Fruit fly (Drosophila melanogaster): ENCODE data around the gene CG7742.
A peak's percentile ranks its signal among the peaks of the same experiment; 100 is the strongest.

- peak; percentile 62 for TF ChIP-seq Pif1A (GFP tag; optimal IDR thresholded peaks at IDR 0.05)
- peak; percentile 55 for TF ChIP-seq fd96Ca (GFP tag; IDR thresholded peaks at IDR 0.05)
- TF ChIP-seq EcR (GFP tag; optimal IDR thresholded peaks at IDR 0.05): peak; percentile 61
- TF ChIP-seq Snoo (tag; optimal IDR thresholded peaks at IDR 0.05): peak; percentile 34
- no peak for TF ChIP-seq CG17806 (tag; optimal IDR thresholded peaks at IDR 0.05)
- TF ChIP-seq CG13204 (GFP tag; optimal IDR thresholded peaks at IDR 0.05): peak; percentile 9
- peak; percentile 51; the same call in 1 of the 2 replicates for TF ChIP-seq CG32121 (GFP tag; IDR thresholded peaks at IDR 0.05)
- TF ChIP-seq CG12605 (GFP tag; IDR thresholded peaks at IDR 0.05): peak; percentile 86
- no peak for TF ChIP-seq CG8301 (tag; optimal IDR thresholded peaks at IDR 0.05)
- TF ChIP-seq CG9948 (tag; optimal IDR thresholded peaks at IDR 0.05): no peak
- TF ChIP-seq CG10348 (GFP tag; IDR thresholded peaks at IDR 0.05): no peak
- peak; percentile 21 for TF ChIP-seq CG15710 (tag; optimal IDR thresholded peaks at IDR 0.05)
- TF ChIP-seq gl (tag; optimal IDR thresholded peaks at IDR 0.05): peak; percentile 38
- no peak for TF ChIP-seq rn (GFP tag; IDR thresholded peaks at IDR 0.05)
Measured at dm6 chr2L:5237175-5237753, 22.4 kb upstream of the CG7742 start.
